Fruit fly (Drosophila melanogaster): ENCODE results near the gene rudhira.

rudhira gene

DNA sequence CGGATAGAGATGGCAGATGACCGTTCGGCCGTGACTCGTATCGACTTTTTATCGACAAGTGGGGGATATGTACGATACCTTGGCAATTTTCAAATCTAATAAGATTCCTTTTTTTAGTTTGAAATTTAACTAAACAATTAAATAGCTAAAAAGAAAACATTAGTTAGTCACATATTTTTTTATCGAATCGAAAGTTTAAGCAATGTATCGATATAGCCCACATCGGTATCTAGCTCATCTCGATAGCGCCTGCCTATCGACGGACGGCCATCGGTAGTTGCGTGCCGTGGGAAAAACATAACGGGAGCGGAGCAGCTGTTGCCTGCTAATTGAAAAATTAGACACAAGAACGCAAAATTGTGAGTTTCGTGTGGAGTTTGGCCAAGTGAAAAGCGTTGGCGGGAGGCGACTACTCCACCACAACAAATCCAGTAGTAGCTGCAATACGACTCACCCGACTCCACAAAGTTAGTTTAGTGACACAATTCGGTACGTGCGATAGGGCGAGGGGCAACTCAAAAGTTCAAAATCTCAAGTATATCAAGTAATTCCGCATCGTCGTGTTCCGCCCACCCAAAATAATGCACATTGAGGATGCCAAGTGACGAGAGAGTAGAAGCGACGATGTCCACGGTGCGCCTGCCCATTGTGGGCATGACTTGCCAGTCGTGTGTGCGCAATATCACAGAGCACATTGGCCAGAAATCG lies 38.2 kb downstream of the rudhira start, which contains the start of the genes CG10347 and ATP7:
Gene CG10347 (minus strand): TSS at position 174 of the 708 bp plus-strand sequence.
Gene ATP7 (plus strand): TSS at position 265 of the 708 bp plus-strand sequence.
- no peak for TF ChIP-seq ssp (GFP tag; IDR thresholded peaks at IDR 0.05)
- no peak for TF ChIP-seq CG3281 (GFP tag; optimal IDR thresholded peaks at IDR 0.05)
- no peak for TF ChIP-seq Tbp (GFP tag; optimal IDR thresholded peaks at IDR 0.05)
- no peak for TF ChIP-seq chm (GFP tag; IDR thresholded peaks at IDR 0.05)
- no peak for TF ChIP-seq Dek (tag; optimal IDR thresholded peaks at IDR 0.05)
- peak; percentile 13 for TF ChIP-seq CG17385 (GFP tag; optimal IDR thresholded peaks at IDR 0.05)
- no peak for TF ChIP-seq CG11456 (GFP tag; IDR thresholded peaks at IDR 0.05)
- TF ChIP-seq knrl (GFP tag; IDR thresholded peaks at IDR 0.05; ENCODE audit: partially characterized antibody): peak; percentile 93
- no peak for TF ChIP-seq cas (GFP tag; IDR thresholded peaks at IDR 0.05)
- TF ChIP-seq nerfin-1 (tag; optimal IDR thresholded peaks at IDR 0.05): peak; percentile 11
- 0 out of 3 replicates have a peak, but pooled peaks have one; percentile 13 for TF ChIP-seq Dbx (GFP tag; IDR thresholded peaks at IDR 0.05)
- no peak for TF ChIP-seq CG1024 (GFP tag; IDR thresholded peaks at IDR 0.05)
- no peak for TF ChIP-seq CG12219 (GFP tag; optimal IDR thresholded peaks at IDR 0.05)
- TF ChIP-seq D19B (GFP tag; optimal IDR thresholded peaks at IDR 0.05): no peak
- peak; percentile 92 for TF ChIP-seq MTF-1 (GFP tag; optimal IDR thresholded peaks at IDR 0.05; ENCODE audit: borderline replicate concordance)
- no peak for TF ChIP-seq esg (GFP tag; conservative IDR thresholded peaks at IDR 0.05)
- no peak for TF ChIP-seq fd102C (GFP tag; optimal IDR thresholded peaks at IDR 0.05)
- peak; percentile 23 for TF ChIP-seq CG18599 (GFP tag; optimal IDR thresholded peaks at IDR 0.05)
- no peak for TF ChIP-seq Atf-2 (GFP tag; optimal IDR thresholded peaks at IDR 0.05)
- no peak for TF ChIP-seq CG5953 (GFP tag; IDR thresholded peaks at IDR 0.05)
- peak; percentile 43 for TF ChIP-seq CG10462 (GFP tag; optimal IDR thresholded peaks at IDR 0.05)
- TF ChIP-seq z (GFP tag; IDR thresholded peaks at IDR 0.05): no peak
- peak; percentile 80 for TF ChIP-seq Jarid2 (GFP tag; optimal IDR thresholded peaks at IDR 0.05)
- no peak for TF ChIP-seq NK7.1 (GFP tag; optimal IDR thresholded peaks at IDR 0.05)
- TF ChIP-seq CG18476 (GFP tag; optimal IDR thresholded peaks at IDR 0.05): peak; percentile 98
- TF ChIP-seq hb (GFP tag; IDR thresholded peaks at IDR 0.05; ENCODE audit: partially characterized antibody): peak; percentile 80
- TF ChIP-seq stc (GFP tag; IDR thresholded peaks at IDR 0.05): no peak
- peak; percentile 13 for TF ChIP-seq Atf3 (GFP tag; optimal IDR thresholded peaks at IDR 0.05)
- no peak for TF ChIP-seq Chrac-16 (GFP tag; optimal IDR thresholded peaks at IDR 0.05)
- no peak for TF ChIP-seq GATAe (GFP tag; conservative IDR thresholded peaks at IDR 0.05)
- TF ChIP-seq sug (tag; optimal IDR thresholded peaks at IDR 0.05): peak; percentile 49
- TF ChIP-seq CG14667 (GFP tag; IDR thresholded peaks at IDR 0.05): no peak
- TF ChIP-seq CG3838 (GFP tag; optimal IDR thresholded peaks at IDR 0.05): no peak
- TF ChIP-seq CG3726 (GFP tag; IDR thresholded peaks at IDR 0.05): no peak
- peak; percentile 85 for TF ChIP-seq vnd (GFP tag; IDR thresholded peaks at IDR 0.05; ENCODE audit: partially characterized antibody)
- TF ChIP-seq abd-A (tag; optimal IDR thresholded peaks at IDR 0.05): no peak
- no peak for TF ChIP-seq D19A (tag; optimal IDR thresholded peaks at IDR 0.05)
- TF ChIP-seq CG4707 (GFP tag; optimal IDR thresholded peaks at IDR 0.05): no peak
- TF ChIP-seq CG3995 (GFP tag; optimal IDR thresholded peaks at IDR 0.05): peak; percentile 94
- TF ChIP-seq gro (GFP tag; optimal IDR thresholded peaks at IDR 0.05): peak; percentile 0
- no peak for TF ChIP-seq aop (GFP tag; IDR thresholded peaks at IDR 0.05)
- peak; percentile 93 for TF ChIP-seq unc-4 (GFP tag; IDR thresholded peaks at IDR 0.05; ENCODE audit: partially characterized antibody)
- TF ChIP-seq H2.0 (GFP tag; IDR thresholded peaks at IDR 0.05): no peak
- no peak for TF ChIP-seq CG2202 (tag; optimal IDR thresholded peaks at IDR 0.05)
- peak; percentile 37 for TF ChIP-seq CG3163 (GFP tag; optimal IDR thresholded peaks at IDR 0.05)
- TF ChIP-seq HLH4C (GFP tag; IDR thresholded peaks at IDR 0.05; ENCODE audit: partially characterized antibody): peak; percentile 93
- TF ChIP-seq Lpt (GFP tag; optimal IDR thresholded peaks at IDR 0.05): no peak
- TF ChIP-seq Oaz (GFP tag; IDR thresholded peaks at IDR 0.05): no peak
- no peak for TF ChIP-seq al (GFP tag; IDR thresholded peaks at IDR 0.05)
- peak; percentile 63 for TF ChIP-seq CG15514 (GFP tag; optimal IDR thresholded peaks at IDR 0.05)

All from whole organism, embryonic.